Fruit fly (Drosophila melanogaster) whole organism, prepupa: Measurements from ENCODE around the gene zetaCOP.

Source experiments
- CG16779 ChIP-seq: fragments of 200-800 bp; sonication (Bioruptor generic); optimal IDR thresholded peaks from 3 replicates; lab custom pipeline; 2017; ENCODE audit warnings: missing biosample characterization, mild to moderate bottlenecking, missing genetic modification characterization
- CG6808 ChIP-seq: fragments of 200-800 bp; sonication (Bioruptor generic); optimal IDR thresholded peaks from 3 replicates; lab custom pipeline; 2017; ENCODE audit warnings: missing biosample characterization, missing genetic modification characterization, mild to moderate bottlenecking, moderate library complexity, missing genetic modification reagents
- CG9139 ChIP-seq: fragments of 200-800 bp; sonication (Bioruptor generic); optimal IDR thresholded peaks from 3 replicates; lab custom pipeline; 2017; ENCODE audit warnings: missing biosample characterization, mild to moderate bottlenecking, missing genetic modification characterization
- Eip75B ChIP-seq: fragments of 200-800 bp; sonication (Bioruptor generic); optimal IDR thresholded peaks from 3 replicates; lab custom pipeline; 2016; ENCODE audit warnings: missing biosample characterization, missing genetic modification characterization
- Lpt ChIP-seq: fragments of 200-800 bp; sonication (Bioruptor generic); optimal IDR thresholded peaks from 3 replicates; lab custom pipeline; 2016; ENCODE audit warnings: missing biosample characterization, missing genetic modification characterization
- Smox ChIP-seq: fragments of 200-800 bp; sonication (Bioruptor generic); optimal IDR thresholded peaks from 3 replicates; lab custom pipeline; 2016; ENCODE audit warnings: missing biosample characterization, missing genetic modification characterization
- acj6 ChIP-seq: fragments of 200-800 bp; sonication (Bioruptor generic); optimal IDR thresholded peaks from 3 replicates; lab custom pipeline; 2016; ENCODE audit warnings: missing biosample characterization, missing genetic modification characterization
- fkh ChIP-seq: fragments of 200-800 bp; sonication (Bioruptor generic); optimal IDR thresholded peaks from 3 replicates; lab custom pipeline; 2017; ENCODE audit warnings: missing biosample characterization, mild to moderate bottlenecking, missing genetic modification characterization, moderate library complexity

- TF ChIP-seq CG6808 (GFP tag; lab: Kevin White, UChicago) (no peak), CG9139 (GFP tag; lab: Kevin White, UChicago) (no peak), fkh (no peak), CG16779 (tag; lab: Kevin White, UChicago) (no peak), acj6 (no peak), Eip75B (GFP tag; lab: Kevin White, UChicago) (no peak), Smox (GFP tag; lab: Kevin White, UChicago) (no peak), Lpt (GFP tag; lab: Kevin White, UChicago) (no peak)
Measured at dm6 chr3L:16695076-16695847, 21.9 kb upstream of the zetaCOP start.
